Fruit fly (Drosophila melanogaster) whole organism, pupa: Measurements from ENCODE around the gene Ugt36F1.

Experiments
- CG12605 ChIP-seq: fragments of 200-800 bp; sonication (Bioruptor generic); IDR thresholded peaks from 2 replicates; pipeline ENCODE4 v1.3.6; 2022; ENCODE audit warnings: missing biosample characterization, missing genetic modification characterization
- CG32121 ChIP-seq: fragments of 200-800 bp; sonication (Bioruptor generic); IDR thresholded peaks from 2 replicates; pipeline ENCODE4 v1.3.6; 2022; ENCODE audit warnings: missing biosample characterization, missing genetic modification characterization
- CG8301 ChIP-seq: fragments of 200-800 bp; sonication (Bioruptor generic); optimal IDR thresholded peaks from 2 replicates; lab custom pipeline; 2018; ENCODE audit warnings: missing biosample characterization, mild to moderate bottlenecking, missing genetic modification characterization
- CG9948 ChIP-seq: fragments of 200-800 bp; sonication (Bioruptor generic); optimal IDR thresholded peaks from 2 replicates; lab custom pipeline; 2018; ENCODE audit warnings: missing biosample characterization, mild to moderate bottlenecking, missing genetic modification characterization, moderate library complexity
- D1 ChIP-seq: fragments of 200-800 bp; sonication (Bioruptor generic); optimal IDR thresholded peaks from 2 replicates; lab custom pipeline; 2018; ENCODE audit warnings: missing biosample characterization, mild to moderate bottlenecking, missing genetic modification characterization, moderate library complexity
- Pif1A ChIP-seq: fragments of 200-800 bp; sonication (Bioruptor generic); optimal IDR thresholded peaks from 3 replicates; lab custom pipeline; 2016; ENCODE audit warnings: missing biosample characterization, missing genetic modification characterization
- rn ChIP-seq: fragments of 200-800 bp; sonication (Bioruptor generic); IDR thresholded peaks from 2 replicates; pipeline ENCODE4 v1.3.6; 2022; ENCODE audit warnings: missing biosample characterization, missing genetic modification characterization

DNA sequence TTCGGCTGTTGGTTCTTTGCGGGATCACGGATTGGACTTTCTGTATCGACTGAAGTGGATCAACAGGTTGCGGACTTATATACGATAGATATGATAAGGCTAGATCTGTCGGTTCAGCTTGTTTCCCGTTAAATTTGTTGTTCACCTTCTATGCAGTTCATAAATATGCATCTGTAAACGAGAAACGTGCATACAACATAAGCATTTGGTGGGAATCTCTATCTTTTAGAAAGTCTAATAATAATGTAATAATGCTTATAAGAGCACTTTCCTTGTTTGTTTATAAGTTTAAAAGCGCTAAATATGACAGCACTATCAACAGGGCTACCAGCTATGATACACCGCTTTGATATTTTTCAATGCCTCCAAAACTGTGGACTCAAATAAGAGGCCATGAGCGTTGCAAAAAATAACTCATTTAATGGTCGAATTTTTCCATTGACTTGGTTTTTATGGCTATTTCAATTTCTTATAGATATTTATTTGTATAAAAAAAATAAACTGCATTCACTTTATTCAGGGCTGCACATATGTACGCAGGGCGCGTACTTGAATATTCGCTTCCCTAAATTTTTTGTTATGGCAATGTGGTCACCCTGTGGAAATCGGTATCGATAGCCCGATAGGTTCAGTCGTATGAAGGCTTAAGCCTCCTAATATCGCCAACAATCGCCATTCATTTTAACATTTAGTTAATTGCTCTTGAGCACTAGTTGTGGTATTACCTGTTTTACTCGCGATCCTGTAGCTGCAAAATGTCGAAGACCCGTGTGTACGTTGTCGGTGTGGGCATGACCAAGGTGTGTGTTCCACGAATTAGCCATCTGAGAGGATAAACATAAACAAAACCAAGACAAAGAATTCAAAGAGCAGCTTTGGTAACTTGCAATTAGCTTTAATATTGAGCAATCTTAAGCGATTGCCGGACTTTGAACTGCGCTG, 11.7 kb downstream of the Ugt36F1 start, which contains the start of the genes CG17597 and ScpX:
- peak; percentile 31 for TF ChIP-seq CG9948 (tag; lab: Kevin White, UChicago)
- TF ChIP-seq rn (GFP tag; lab: Robert Waterston, UW): no peak
- TF ChIP-seq Pif1A (GFP tag; lab: Kevin White, UChicago): peak; percentile 69
- TF ChIP-seq D1 (tag; lab: Kevin White, UChicago): no peak
- peak; percentile 23; the same call in 1 of the 2 replicates for TF ChIP-seq CG32121 (GFP tag; lab: Robert Waterston, UW)
- TF ChIP-seq CG12605 (GFP tag; lab: Robert Waterston, UW): peak; percentile 53; the same call in 1 of the 2 replicates
- TF ChIP-seq CG8301: peak; percentile 23
